2 worm cellular contexts compared by ENCODE assay signal in the genomic region with DNA sequence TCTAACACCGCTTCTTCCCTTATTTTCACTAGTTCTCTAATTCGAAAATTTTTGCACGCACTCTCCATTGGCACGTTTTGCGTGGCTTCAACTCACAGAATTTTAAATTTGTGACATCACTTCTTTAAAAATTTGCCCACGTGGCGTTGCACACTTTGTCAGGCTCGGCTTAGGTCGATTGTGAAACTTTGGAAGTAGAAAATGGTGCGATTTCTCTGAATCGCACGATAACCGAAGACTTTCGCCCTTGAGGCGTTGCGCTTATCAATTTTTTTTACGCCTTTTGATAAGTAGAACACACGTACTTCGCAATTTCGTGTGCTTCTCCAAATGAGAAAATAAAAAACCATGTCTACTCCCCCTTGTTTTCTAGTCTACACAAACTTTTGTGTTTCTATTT.
TF ChIP-seq lines count a peak whose summit lies in the region.

No protein-coding gene starts in this region.

TF ChIP-seq in whole organism, L1 larva, 84 proteins besides CTCF, POLR2A, EP300 and RAD21 (continued from another document):
- no peak for TF ChIP-seq ztf-4 (tag; optimal IDR thresholded peaks at IDR 0.05; lab: Kevin White, UChicago)
- TF ChIP-seq lsy-2 (tag; optimal IDR thresholded peaks at IDR 0.05; lab: Kevin White, UChicago): no peak
- TF ChIP-seq mef-2 (tag; optimal IDR thresholded peaks at IDR 0.05; lab: Kevin White, UChicago): no peak
- no peak for TF ChIP-seq ceh-8 (GFP tag; optimal IDR thresholded peaks at IDR 0.05; lab: Kevin White, UChicago)
- TF ChIP-seq nhr-76 (tag; optimal IDR thresholded peaks at IDR 0.05; lab: Kevin White, UChicago): no peak
- no peak for TF ChIP-seq F16B12.6 (tag; optimal IDR thresholded peaks at IDR 0.05; lab: Kevin White, UChicago)
- TF ChIP-seq mdl-1 (tag; optimal IDR thresholded peaks at IDR 0.05; lab: Kevin White, UChicago): no peak
- TF ChIP-seq pax-3 (tag; optimal IDR thresholded peaks at IDR 0.05; lab: Kevin White, UChicago): no peak
- no peak for TF ChIP-seq ets-5 (GFP tag; IDR thresholded peaks at IDR 0.05; lab: Robert Waterston, UW)
- no peak for TF ChIP-seq grh-1 (GFP tag; IDR thresholded peaks at IDR 0.05; lab: Robert Waterston, UW)
- TF ChIP-seq skn-1 (tag; optimal IDR thresholded peaks at IDR 0.05; lab: Kevin White, UChicago): no peak
- TF ChIP-seq nhr-20 (tag; optimal IDR thresholded peaks at IDR 0.05; lab: Kevin White, UChicago): peak; percentile 19
- TF ChIP-seq nhr-84 (tag; optimal IDR thresholded peaks at IDR 0.05; lab: Kevin White, UChicago): no peak
- no peak for TF ChIP-seq efl-1 (optimal IDR thresholded peaks at IDR 0.05; lab: Kevin White, UChicago)
- TF ChIP-seq efl-1 (GFP tag; optimal IDR thresholded peaks at IDR 0.05 in 1 of 2; lab: Kevin White, UChicago): no peak
- peak; percentile 24 for TF ChIP-seq nhr-71 (tag; optimal IDR thresholded peaks at IDR 0.05; lab: Kevin White, UChicago)
- TF ChIP-seq nhr-85 (tag; lab: Kevin White, UChicago): no peak
- no peak for TF ChIP-seq nhr-77 (tag; optimal IDR thresholded peaks at IDR 0.05; lab: Kevin White, UChicago)
- TF ChIP-seq unc-130 (tag; optimal IDR thresholded peaks at IDR 0.05; lab: Kevin White, UChicago): no peak
- no peak for TF ChIP-seq nhr-237 (tag; optimal IDR thresholded peaks at IDR 0.05; lab: Kevin White, UChicago)
- peak; percentile 24 for TF ChIP-seq blmp-1 (tag; optimal IDR thresholded peaks at IDR 0.05; lab: Kevin White, UChicago)
- peak; percentile 93 for TF ChIP-seq pqm-1 (tag; optimal IDR thresholded peaks at IDR 0.05; lab: Kevin White, UChicago)
- no peak for TF ChIP-seq dpl-1 (GFP tag; optimal IDR thresholded peaks at IDR 0.05; lab: Kevin White, UChicago)
- no peak for TF ChIP-seq nhr-12 (tag; optimal IDR thresholded peaks at IDR 0.05; lab: Kevin White, UChicago)
- TF ChIP-seq unc-98 (GFP tag; IDR thresholded peaks at IDR 0.05; lab: Robert Waterston, UW): no peak
- TF ChIP-seq elt-3 (tag; optimal IDR thresholded peaks at IDR 0.05; lab: Kevin White, UChicago): no peak
- peak; percentile 8 for TF ChIP-seq egl-13 (tag; optimal IDR thresholded peaks at IDR 0.05; lab: Kevin White, UChicago)
- peak; percentile 78 for TF ChIP-seq elt-2 (tag; optimal IDR thresholded peaks at IDR 0.05; lab: Kevin White, UChicago)
- TF ChIP-seq aly-2 (tag; optimal IDR thresholded peaks at IDR 0.05; lab: Kevin White, UChicago): no peak
- TF ChIP-seq mab-9 (GFP tag; IDR thresholded peaks at IDR 0.05; lab: Robert Waterston, UW): no peak
- no peak for TF ChIP-seq C16A3.4 (tag; optimal IDR thresholded peaks at IDR 0.05; lab: Kevin White, UChicago)
- TF ChIP-seq nhr-47 (tag; optimal IDR thresholded peaks at IDR 0.05; lab: Kevin White, UChicago): no peak

TF ChIP-seq in whole organism, L4 larva, 104 proteins besides CTCF, POLR2A, EP300 and RAD21 (continued from another document):
- TF ChIP-seq hlh-11 (tag; optimal IDR thresholded peaks at IDR 0.05; lab: Kevin White, UChicago) (peak; percentile 75), ctbp-1 (GFP tag; IDR thresholded peaks at IDR 0.05; lab: Robert Waterston, UW) (no peak), dmd-6 (GFP tag; IDR thresholded peaks at IDR 0.05; lab: Robert Waterston, UW) (peak; percentile 96), sdz-12 (GFP tag; optimal IDR thresholded peaks at IDR 0.05; lab: Kevin White, UChicago) (no peak), pqm-1 (tag; optimal IDR thresholded peaks at IDR 0.05; lab: Kevin White, UChicago) (peak; percentile 88), lin-38 (GFP tag; IDR thresholded peaks at IDR 0.05; lab: Robert Waterston, UW) (no peak), mdt-29 (GFP tag; IDR thresholded peaks at IDR 0.05; lab: Robert Waterston, UW) (peak; percentile 73), nhr-28 (tag; optimal IDR thresholded peaks at IDR 0.05; lab: Kevin White, UChicago) (peak; percentile 85), aha-1 (tag; lab: Kevin White, UChicago) (peak; percentile 94)
